Worm (Caenorhabditis elegans) whole organism, L4 larva: Measurements from ENCODE around the gene snpc-1.1.
A peak's percentile ranks its signal among the peaks of the same experiment; 100 is the strongest.

ENCODE experiments used
- Y105C5A.15 ChIP-seq: fragments of 200-800 bp; sonication (Bioruptor generic); IDR thresholded peaks from 2 replicates; pipeline ENCODE4 v1.3.6; 2022; ENCODE audit warnings: missing genetic modification characterization, missing compliant biosample characterization
- Y48G9A.11 ChIP-seq: fragments of 200-800 bp; sonication (Bioruptor generic); IDR thresholded peaks from 2 replicates; pipeline ENCODE4 v1.3.6; 2022; ENCODE audit warnings: missing genetic modification reagents, missing genetic modification characterization, missing compliant biosample characterization
- aha-1 ChIP-seq: fragments of 150-350 bp; peaks from one replicate; lab custom pipeline; 2014; ENCODE audit warnings: missing biosample characterization, missing genetic modification characterization
- attf-4 ChIP-seq: sonication (generic microtip); optimal IDR thresholded peaks from 3 replicates; lab custom pipeline; 2017; ENCODE audit warnings: missing biosample characterization, missing genetic modification characterization
- ceh-28 ChIP-seq: fragments of 150-350 bp; optimal IDR thresholded peaks from 2 replicates; lab custom pipeline; 2014; ENCODE audit warnings: missing biosample characterization, missing genetic modification reagents, missing genetic modification characterization
- ceh-44 ChIP-seq: fragments of 200-800 bp; sonication (Bioruptor generic); IDR thresholded peaks from 2 replicates; pipeline ENCODE4 v1.3.6; 2022; ENCODE audit warnings: missing genetic modification reagents, missing genetic modification characterization, missing compliant biosample characterization
- daf-16 ChIP-seq, 3 experiments: sonication (generic microtip); optimal IDR thresholded peaks; 2 replicates each; lab custom pipeline; 2016 to 2017; ENCODE audit warnings: missing genetic modification characterization in 3 of 3, missing genetic modification reagents in 3 of 3, mild to moderate bottlenecking in 2 of 3, missing compliant biosample characterization in 2 of 3, missing biosample characterization in 1 of 3, moderate library complexity in 1 of 3
- daf-19 ChIP-seq: fragments of 200-800 bp; sonication (Bioruptor generic); conservative IDR thresholded peaks from 2 replicates; pipeline ENCODE4 v1.3.6; 2022; ENCODE audit warnings: missing genetic modification characterization, missing compliant biosample characterization
- dmd-6 ChIP-seq: fragments of 200-800 bp; sonication (Bioruptor generic); IDR thresholded peaks from 2 replicates; pipeline ENCODE4 v1.3.6; 2022; ENCODE audit warnings: missing genetic modification reagents, missing genetic modification characterization, missing compliant biosample characterization
- dpl-1 ChIP-seq: fragments of 150-350 bp; optimal IDR thresholded peaks from 2 replicates; lab custom pipeline; 2014; ENCODE audit warnings: missing biosample characterization, missing genetic modification reagents, missing genetic modification characterization
- duxl-1 ChIP-seq: sonication (generic microtip); optimal IDR thresholded peaks from 2 replicates; lab custom pipeline; 2016; ENCODE audit warnings: mild to moderate bottlenecking, missing genetic modification characterization, moderate library complexity, missing compliant biosample characterization; ENCODE audit not compliant: poor library complexity
- gei-8 ChIP-seq: fragments of 200-800 bp; sonication (Bioruptor generic); optimal IDR thresholded peaks from 2 replicates; lab custom pipeline; 2018; ENCODE audit warnings: mild to moderate bottlenecking, missing genetic modification characterization, missing compliant biosample characterization
- hlh-11 ChIP-seq: fragments of 200-800 bp; sonication (Bioruptor generic); optimal IDR thresholded peaks from 2 replicates; lab custom pipeline; 2018; ENCODE audit warnings: mild to moderate bottlenecking, missing genetic modification characterization, missing compliant biosample characterization
- lin-38 ChIP-seq: fragments of 200-800 bp; sonication (Bioruptor generic); IDR thresholded peaks from 2 replicates; pipeline ENCODE4 v1.3.6; 2022; ENCODE audit warnings: missing genetic modification reagents, missing genetic modification characterization, missing compliant biosample characterization
- lir-3 ChIP-seq: sonication (generic microtip); optimal IDR thresholded peaks from 2 replicates; lab custom pipeline; 2016; ENCODE audit warnings: mild to moderate bottlenecking, missing genetic modification characterization, missing compliant biosample characterization
- lsy-2 ChIP-seq, 2 experiments: fragments of 150-350 bp in 1 of 2; sonication (generic microtip) in 1 of 2; optimal IDR thresholded peaks; 2 replicates each; lab custom pipeline; 2014 to 2017; ENCODE audit warnings: missing biosample characterization in 2 of 2, missing genetic modification characterization in 2 of 2
- mdl-1 ChIP-seq, 2 experiments: fragments of 150-350 bp in 1 of 2; sonication (generic microtip) in 1 of 2; optimal IDR thresholded peaks; 2 replicates each; lab custom pipeline; 2014 to 2017; ENCODE audit warnings: missing biosample characterization in 2 of 2, missing genetic modification characterization in 2 of 2
- mep-1 ChIP-seq: fragments of 150-350 bp; sonication (generic microtip); optimal IDR thresholded peaks from 3 replicates; lab custom pipeline; 2014; ENCODE audit warnings: missing biosample characterization, missing genetic modification characterization
- mes-2 ChIP-seq: sonication (generic microtip); optimal IDR thresholded peaks from 2 replicates; lab custom pipeline; 2016; ENCODE audit warnings: missing genotype, mild to moderate bottlenecking, missing genetic modification characterization, missing compliant biosample characterization; ENCODE audit not compliant: poor library complexity, severe bottlenecking
- mxl-2 ChIP-seq: fragments of 200-800 bp; sonication (Bioruptor generic); conservative IDR thresholded peaks from 2 replicates; pipeline ENCODE4 v1.3.6; 2022; ENCODE audit warnings: missing genetic modification reagents, missing genetic modification characterization, missing compliant biosample characterization
- nhr-111 ChIP-seq: fragments of 200-800 bp; sonication (Bioruptor generic); optimal IDR thresholded peaks from 2 replicates; lab custom pipeline; 2018; ENCODE audit warnings: mild to moderate bottlenecking, missing genetic modification characterization, missing compliant biosample characterization
- nhr-25 ChIP-seq: sonication (generic microtip); optimal IDR thresholded peaks from 2 replicates; lab custom pipeline; 2017; ENCODE audit warnings: missing genetic modification characterization, mild to moderate bottlenecking, missing compliant biosample characterization, antibody characterized with exemption, moderate library complexity, borderline replicate concordance; ENCODE audit not compliant: insufficient read depth
- nhr-6 ChIP-seq: fragments of 150-350 bp; optimal IDR thresholded peaks from 2 replicates; lab custom pipeline; 2014; ENCODE audit warnings: missing biosample characterization, missing genetic modification characterization
- pha-4 ChIP-seq, 2 experiments: fragments of 150-350 bp in 1 of 2; fragments of 200-800 bp in 1 of 2; sonication (Bioruptor generic) in 1 of 2; IDR thresholded peaks in 1 of 2; optimal IDR thresholded peaks in 1 of 2; 2 replicates each; pipeline versions ENCODE4 v1.3.6 to Lab custom; 2014 to 2022; ENCODE audit warnings: missing genetic modification characterization in 2 of 2, missing genetic modification reagents in 2 of 2, missing biosample characterization in 1 of 2, missing compliant biosample characterization in 1 of 2
- rbr-2 ChIP-seq: sonication (generic microtip); optimal IDR thresholded peaks from 2 replicates; lab custom pipeline; 2016; ENCODE audit warnings: missing genotype, missing genetic modification characterization, missing compliant biosample characterization
- saeg-2 ChIP-seq: fragments of 200-800 bp; sonication (Bioruptor generic); IDR thresholded peaks from 2 replicates; pipeline ENCODE4 v1.3.6; 2022; ENCODE audit warnings: missing genetic modification reagents, missing genetic modification characterization, missing compliant biosample characterization
- sdz-12 ChIP-seq: fragments of 200-800 bp; sonication (Bioruptor generic); optimal IDR thresholded peaks from 2 replicates; lab custom pipeline; 2018; ENCODE audit warnings: mild to moderate bottlenecking, missing genetic modification characterization, missing compliant biosample characterization
- snpc-1.2 ChIP-seq: fragments of 200-800 bp; sonication (Bioruptor generic); IDR thresholded peaks from 2 replicates; pipeline ENCODE4 v1.3.6; 2022; ENCODE audit warnings: missing genetic modification reagents, missing genetic modification characterization, missing compliant biosample characterization
- tag-97 ChIP-seq: fragments of 200-800 bp; sonication (Bioruptor generic); IDR thresholded peaks from 2 replicates; pipeline ENCODE4 v1.3.6; 2022; ENCODE audit warnings: missing genetic modification characterization, missing compliant biosample characterization
- unc-130 ChIP-seq: sonication (generic microtip); optimal IDR thresholded peaks from 2 replicates; lab custom pipeline; 2016; ENCODE audit warnings: missing genetic modification reagents, missing genetic modification characterization, missing compliant biosample characterization
- unc-39 ChIP-seq: sonication (generic microtip); optimal IDR thresholded peaks from 2 replicates; lab custom pipeline; 2017; ENCODE audit warnings: missing biosample characterization, missing genetic modification characterization
- unc-62 ChIP-seq, 3 experiments: fragments of 150-350 bp in 1 of 3; sonication (generic microtip); optimal IDR thresholded peaks in 2 of 3; peaks in 1 of 3; 1 replicate in 1 of 3; 2 replicates in 2 of 3; lab custom pipeline; 2014 to 2017; ENCODE audit warnings: missing biosample characterization in 3 of 3, missing genetic modification characterization in 3 of 3, missing genetic modification reagents in 3 of 3, missing genotype in 1 of 3
- zip-11 ChIP-seq: fragments of 200-800 bp; sonication (Bioruptor generic); IDR thresholded peaks from 2 replicates; pipeline ENCODE4 v1.3.6; 2022; ENCODE audit warnings: missing genetic modification characterization, missing compliant biosample characterization
- ztf-11 ChIP-seq: fragments of 150-350 bp; optimal IDR thresholded peaks from 2 replicates; lab custom pipeline; 2014; ENCODE audit warnings: missing biosample characterization, missing genetic modification characterization

The snpc-1.1 gene

DNA sequence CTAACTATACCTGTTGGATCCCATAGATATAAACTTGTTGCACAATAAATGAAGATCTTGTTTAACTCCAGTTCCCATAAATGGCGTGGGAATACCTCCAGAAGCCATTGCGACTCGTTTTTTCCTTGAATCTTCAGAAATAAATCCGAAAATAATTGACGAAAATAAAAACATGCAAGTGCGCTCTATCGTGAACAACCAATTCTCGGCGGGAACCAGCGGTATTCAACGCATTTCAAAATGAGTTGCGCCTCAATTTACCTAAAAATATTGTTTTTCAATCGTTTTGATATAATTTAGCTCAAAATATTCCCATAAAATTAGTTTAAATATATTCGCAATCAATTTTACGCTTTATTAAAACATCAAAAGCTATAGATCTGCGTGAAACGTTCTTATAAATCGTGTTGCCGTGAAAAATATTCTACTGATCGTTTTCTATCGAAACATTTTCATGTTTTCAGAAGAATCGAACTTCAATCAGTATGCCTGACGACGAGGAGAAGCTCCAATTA lies at the start of gene snpc-1.1, which contains the start of gene spdl-1:
TSS of gene snpc-1.1 (minus strand) at position 200 of the 515 bp plus-strand sequence.
TSS of gene spdl-1 (plus strand) at position 465 of the 515 bp plus-strand sequence.
- TF ChIP-seq dpl-1 (GFP tag; lab: Kevin White, UChicago): peak; percentile 67
- no peak for TF ChIP-seq hlh-11 (tag; lab: Kevin White, UChicago)
- no peak for TF ChIP-seq ceh-44 (GFP tag; lab: Robert Waterston, UW)
- TF ChIP-seq lsy-2 (tag; optimal IDR thresholded peaks at IDR 0.05; lab: Kevin White, UChicago): peak in 1 of 2 experiments; percentile 41
- no peak for TF ChIP-seq duxl-1 (tag; lab: Kevin White, UChicago)
- no peak for TF ChIP-seq lir-3 (tag; lab: Kevin White, UChicago)
- TF ChIP-seq pha-4 (GFP tag; IDR thresholded peaks at IDR 0.05; lab: Robert Waterston, UW): no peak
- TF ChIP-seq pha-4 (tag; optimal IDR thresholded peaks at IDR 0.05; lab: Kevin White, UChicago): peak; percentile 9
- TF ChIP-seq lin-38: peak; percentile 88
- TF ChIP-seq mxl-2 (GFP tag; lab: Robert Waterston, UW): no peak
- TF ChIP-seq nhr-6 (tag; lab: Kevin White, UChicago): no peak
- peak; percentile 62 for TF ChIP-seq mes-2

DNA sequence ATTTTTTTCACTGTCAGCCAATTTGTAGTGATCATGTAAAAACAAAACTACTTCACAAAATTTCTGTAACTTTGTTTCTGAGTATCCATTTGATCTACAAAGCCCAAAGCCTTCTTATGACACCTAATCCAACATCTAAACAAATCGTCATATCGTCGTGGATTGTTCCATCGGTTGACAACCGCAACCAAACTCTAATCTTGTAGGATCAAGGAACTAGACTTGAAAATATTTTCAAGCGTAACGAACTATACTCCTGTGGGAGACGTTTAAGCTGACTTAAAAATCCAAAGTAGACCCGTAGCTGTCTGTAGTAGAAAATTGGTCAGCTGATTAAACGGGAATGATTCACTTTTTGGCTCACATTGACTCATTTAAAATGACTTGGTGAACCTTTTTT lies 48.5 kb upstream of the snpc-1.1 start:
- peak in 1 of 2 experiments; percentile 92 for TF ChIP-seq unc-62 (GFP tag; optimal IDR thresholded peaks at IDR 0.05 in 1 of 2; lab: Kevin White, UChicago)
- TF ChIP-seq unc-62 (tag; optimal IDR thresholded peaks at IDR 0.05; lab: Kevin White, UChicago): no peak
- no peak for TF ChIP-seq saeg-2 (GFP tag; lab: Robert Waterston, UW)
- TF ChIP-seq nhr-25 (tag; lab: Kevin White, UChicago): no peak
- TF ChIP-seq, all 104 proteins: peak for 1

DNA sequence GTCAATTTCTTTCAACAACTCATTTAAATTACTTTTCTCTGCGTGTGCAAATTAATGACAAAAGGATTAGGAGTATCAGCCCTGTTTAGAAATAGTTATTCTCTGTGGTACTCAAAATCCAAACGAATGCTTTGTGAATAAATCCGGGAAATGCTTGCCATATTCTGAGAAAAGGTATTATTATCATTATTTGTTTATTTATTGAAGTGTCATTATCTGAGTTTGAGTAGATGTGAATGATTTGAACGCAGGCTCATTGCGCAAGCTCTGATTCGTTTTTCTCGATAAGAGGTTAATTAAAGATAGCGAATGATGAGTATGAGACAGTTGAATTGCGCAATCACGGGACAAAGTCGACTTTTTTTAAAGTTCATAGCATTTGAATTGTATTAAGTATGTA lies 46.8 kb upstream of the snpc-1.1 start:
- TF ChIP-seq unc-130 (GFP tag; lab: Kevin White, UChicago) (no peak), mes-2 (no peak), ceh-28 (no peak), pha-4 (GFP tag; IDR thresholded peaks at IDR 0.05; lab: Robert Waterston, UW) (no peak), pha-4 (tag; optimal IDR thresholded peaks at IDR 0.05; lab: Kevin White, UChicago) (no peak), daf-19 (GFP tag; lab: Robert Waterston, UW) (no peak), aha-1 (tag; lab: Kevin White, UChicago) (peak; percentile 66), Y48G9A.11 (GFP tag; lab: Robert Waterston, UW) (no peak), gei-8 (GFP tag; lab: Kevin White, UChicago) (no peak), attf-4 (no peak), unc-39 (tag; lab: Kevin White, UChicago) (no peak), rbr-2 (tag; lab: Kevin White, UChicago) (no peak), nhr-111 (GFP tag; lab: Kevin White, UChicago) (no peak), mep-1 (no peak), unc-62 (GFP tag; optimal IDR thresholded peaks at IDR 0.05 in 1 of 2; lab: Kevin White, UChicago) (peak in 1 of 2 experiments; percentile 89), unc-62 (tag; optimal IDR thresholded peaks at IDR 0.05; lab: Kevin White, UChicago) (no peak), zip-11 (GFP tag; lab: Robert Waterston, UW) (no peak)

DNA sequence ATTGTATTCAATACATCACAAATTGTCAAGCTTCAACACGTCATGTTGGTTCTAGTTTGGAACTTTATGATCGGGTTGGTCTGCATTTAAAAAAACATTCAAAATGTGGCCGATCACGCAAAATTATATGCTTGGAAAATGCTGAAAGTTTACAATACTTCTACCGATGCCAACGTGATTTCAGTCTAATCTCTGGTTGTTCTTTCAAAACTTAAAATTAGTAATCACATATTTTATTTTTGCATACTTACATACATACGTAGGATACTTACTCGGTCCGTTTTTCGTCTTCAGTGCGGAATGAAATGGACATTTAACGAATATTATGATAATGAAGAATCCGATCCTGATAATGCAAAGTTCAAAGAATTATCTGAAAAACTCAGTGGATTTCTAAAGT lies 44.0 kb upstream of the snpc-1.1 start, which contains the start of gene srw-62:
TSS of gene srw-62 (plus strand) at position 301 of the 400 bp plus-strand sequence.
- no peak for TF ChIP-seq daf-16 (GFP tag; optimal IDR thresholded peaks at IDR 0.05; lab: Kevin White, UChicago)
- TF ChIP-seq daf-16 (tag; optimal IDR thresholded peaks at IDR 0.05; lab: Kevin White, UChicago): no peak
- no peak for TF ChIP-seq tag-97 (GFP tag; lab: Robert Waterston, UW)
- peak; percentile 4 for TF ChIP-seq aha-1 (tag; lab: Kevin White, UChicago)
- TF ChIP-seq hlh-11 (tag; lab: Kevin White, UChicago): no peak

DNA sequence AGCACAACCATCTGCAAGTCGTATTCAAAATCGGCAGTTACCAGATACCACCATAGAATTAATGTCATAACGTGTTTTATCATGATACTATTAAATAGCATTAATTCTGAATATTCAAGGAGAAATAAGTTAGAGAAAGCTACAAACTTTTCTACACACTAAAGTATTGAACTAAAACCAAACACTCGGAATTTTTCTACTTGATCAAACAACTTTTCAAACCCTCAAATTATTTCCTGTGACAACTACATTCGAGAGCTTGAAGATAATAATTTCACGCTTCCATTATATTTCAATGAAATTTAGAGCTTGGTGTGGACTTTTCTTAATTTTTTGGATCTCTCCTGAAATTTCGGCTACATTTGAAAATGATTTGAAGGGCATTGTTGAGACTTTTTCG lies 41.4 kb upstream of the snpc-1.1 start, which contains the start of gene irld-47:
TSS of gene irld-47 (minus strand) at position 101 of the 400 bp plus-strand sequence.
- TF ChIP-seq Y105C5A.15 (GFP tag; lab: Robert Waterston, UW) (no peak), daf-19 (GFP tag; lab: Robert Waterston, UW) (no peak), dmd-6 (no peak), snpc-1.2 (no peak), duxl-1 (tag; lab: Kevin White, UChicago) (no peak), mdl-1 (tag; optimal IDR thresholded peaks at IDR 0.05; lab: Kevin White, UChicago) (no peak), ceh-28 (no peak), attf-4 (no peak), sdz-12 (no peak), ztf-11 (no peak)
- TF ChIP-seq, all 104 proteins: peak for 0
